Comparison of ENCODE assay signal across 5 fruit fly cellular contexts in genomic region chr3R:7186242-7187092, dm6.
A peak's percentile ranks its signal among the peaks of the same experiment; 100 is the strongest.
TF ChIP-seq lines count a peak whose summit lies in the region.

Gene CG10055, minus strand, starts transcription at chr3R:7186673.
Gene lap, plus strand, starts transcription at chr3R:7186994.

- no peak for TF ChIP-seq CTCF in whole organism, embryonic (GFP tag; optimal IDR thresholded peaks at IDR 0.05; lab: Kevin White, UChicago)

TF ChIP-seq in whole organism, adult, 20 proteins besides CTCF, POLR2A, EP300 and RAD21:
- TF ChIP-seq Mnt (GFP tag; optimal IDR thresholded peaks at IDR 0.05; lab: Kevin White, UChicago) (peak; percentile 11), CG12768 (GFP tag; optimal IDR thresholded peaks at IDR 0.05; lab: Kevin White, UChicago) (no peak), toe (GFP tag; optimal IDR thresholded peaks at IDR 0.05; lab: Kevin White, UChicago) (no peak)

TF ChIP-seq in whole organism, embryonic, 481 proteins besides CTCF, POLR2A, EP300 and RAD21 (continues in another document):
- TF ChIP-seq onecut (GFP tag; IDR thresholded peaks at IDR 0.05; lab: Robert Waterston, UW) = peak; percentile 99
- peak; percentile 38; the same call in 1 of the 3 replicates for TF ChIP-seq CG14860 (GFP tag; IDR thresholded peaks at IDR 0.05; lab: Robert Waterston, UW; ENCODE audit: partially characterized antibody)
- TF ChIP-seq HLHmδ (GFP tag; optimal IDR thresholded peaks at IDR 0.05; lab: Kevin White, UChicago) = peak; percentile 4
- TF ChIP-seq Atf3 (GFP tag; optimal IDR thresholded peaks at IDR 0.05; lab: Kevin White, UChicago) = no peak
- TF ChIP-seq zen (tag; optimal IDR thresholded peaks at IDR 0.05; lab: Kevin White, UChicago) = no peak
- TF ChIP-seq Bgb (GFP tag; IDR thresholded peaks at IDR 0.05; lab: Robert Waterston, UW; ENCODE audit: partially characterized antibody) = peak; percentile 57; the same call in 1 of the 2 replicates
- no peak for TF ChIP-seq CG13296 (GFP tag; optimal IDR thresholded peaks at IDR 0.05; lab: Kevin White, UChicago)
- TF ChIP-seq Opbp (GFP tag; IDR thresholded peaks at IDR 0.05; lab: Robert Waterston, UW; ENCODE audit: partially characterized antibody) = peak; percentile 50; the same call in 1 of the 3 replicates
- no peak for TF ChIP-seq CG3065 (GFP tag; optimal IDR thresholded peaks at IDR 0.05; lab: Kevin White, UChicago)
- TF ChIP-seq row (GFP tag; IDR thresholded peaks at IDR 0.05; lab: Robert Waterston, UW) = peak; percentile 50
- peak; percentile 50 for TF ChIP-seq CG12391 (tag; optimal IDR thresholded peaks at IDR 0.05; lab: Kevin White, UChicago)
- TF ChIP-seq bbx (GFP tag; IDR thresholded peaks at IDR 0.05; lab: Robert Waterston, UW; ENCODE audit: partially characterized antibody) = peak; percentile 47; the same call in 1 of the 2 replicates
- TF ChIP-seq Myb (GFP tag; optimal IDR thresholded peaks at IDR 0.05; lab: Kevin White, UChicago) = no peak
- peak; percentile 61 for TF ChIP-seq Sin3A (optimal IDR thresholded peaks at IDR 0.05; lab: Kevin White, UChicago)
- no peak; the same call in 2 of the 3 replicates for TF ChIP-seq sr (GFP tag; IDR thresholded peaks at IDR 0.05; lab: Robert Waterston, UW)
- TF ChIP-seq gcm (GFP tag; optimal IDR thresholded peaks at IDR 0.05; lab: Kevin White, UChicago) = no peak
- TF ChIP-seq gfzf (GFP tag; optimal IDR thresholded peaks at IDR 0.05; lab: Kevin White, UChicago) = peak; percentile 93
- TF ChIP-seq CG9437 (GFP tag; optimal IDR thresholded peaks at IDR 0.05; lab: Kevin White, UChicago) = peak; percentile 100
- peak; percentile 5 for TF ChIP-seq Hr3 (GFP tag; optimal IDR thresholded peaks at IDR 0.05; lab: Kevin White, UChicago)
- peak; percentile 35 for TF ChIP-seq CG2116 (GFP tag; optimal IDR thresholded peaks at IDR 0.05; lab: Kevin White, UChicago)

TF ChIP-seq in whole organism, prepupa, 60 proteins besides CTCF, POLR2A, EP300 and RAD21:
- TF ChIP-seq svp (GFP tag; lab: Kevin White, UChicago) (peak; percentile 56), CG3919 (GFP tag; optimal IDR thresholded peaks at IDR 0.05; lab: Kevin White, UChicago) (no peak), CG11294 (GFP tag; IDR thresholded peaks at IDR 0.05; lab: Robert Waterston, UW) (0 out of 2 replicates have a peak, but pooled peaks have one; percentile 4), CG6163 (GFP tag; IDR thresholded peaks at IDR 0.05; lab: Robert Waterston, UW) (no peak), CG3032 (tag; optimal IDR thresholded peaks at IDR 0.05; lab: Kevin White, UChicago) (peak; percentile 3), CG10669 (GFP tag; optimal IDR thresholded peaks at IDR 0.05; lab: Kevin White, UChicago) (no peak), Blimp-1 (GFP tag; optimal IDR thresholded peaks at IDR 0.05; lab: Kevin White, UChicago) (no peak)
TF ChIP-seq in whole organism, prepupa: peak in this region for 3.

TF ChIP-seq in whole organism, pupa, 21 proteins besides CTCF, POLR2A, EP300 and RAD21:
- no peak for TF ChIP-seq rn (GFP tag; IDR thresholded peaks at IDR 0.05; lab: Robert Waterston, UW)
- TF ChIP-seq Ets98B (GFP tag; IDR thresholded peaks at IDR 0.05; lab: Robert Waterston, UW) = 0 out of 2 replicates have a peak, but pooled peaks have one; percentile 9

TF ChIP-seq in whole organism, wandering third instar larva, 38 proteins besides CTCF, POLR2A, EP300 and RAD21:
- TF ChIP-seq Myc (optimal IDR thresholded peaks at IDR 0.05; lab: Kevin White, UChicago) (peak; percentile 2), rgr (GFP tag; optimal IDR thresholded peaks at IDR 0.05; lab: Kevin White, UChicago) (no peak), CG9705 (GFP tag; optimal IDR thresholded peaks at IDR 0.05; lab: Kevin White, UChicago) (no peak), GATAd (GFP tag; optimal IDR thresholded peaks at IDR 0.05; lab: Kevin White, UChicago) (no peak), HLH106 (tag; optimal IDR thresholded peaks at IDR 0.05; lab: Kevin White, UChicago) (no peak), woc (GFP tag; optimal IDR thresholded peaks at IDR 0.05; lab: Kevin White, UChicago) (peak; percentile 4)
